Worm (Caenorhabditis elegans) whole organism, young adult: Measurements from ENCODE around the gene mrps-7.

ENCODE experiments used
- lag-1 ChIP-seq: fragments of 200-800 bp; sonication (Bioruptor generic); IDR thresholded peaks from 2 replicates; pipeline ENCODE4 v1.3.6; 2022; ENCODE audit warnings: missing genetic modification reagents, missing genetic modification characterization, missing compliant biosample characterization
- pha-4 ChIP-seq: fragments of 150-350 bp; sonication (generic microtip); optimal IDR thresholded peaks from 2 replicates; lab custom pipeline; 2014; ENCODE audit warnings: missing biosample characterization, missing genetic modification reagents, missing genetic modification characterization
- unc-62 ChIP-seq: fragments of 150-350 bp; optimal IDR thresholded peaks from 2 replicates; lab custom pipeline; 2014; ENCODE audit warnings: missing biosample characterization, missing genetic modification reagents, missing genetic modification characterization

DNA sequence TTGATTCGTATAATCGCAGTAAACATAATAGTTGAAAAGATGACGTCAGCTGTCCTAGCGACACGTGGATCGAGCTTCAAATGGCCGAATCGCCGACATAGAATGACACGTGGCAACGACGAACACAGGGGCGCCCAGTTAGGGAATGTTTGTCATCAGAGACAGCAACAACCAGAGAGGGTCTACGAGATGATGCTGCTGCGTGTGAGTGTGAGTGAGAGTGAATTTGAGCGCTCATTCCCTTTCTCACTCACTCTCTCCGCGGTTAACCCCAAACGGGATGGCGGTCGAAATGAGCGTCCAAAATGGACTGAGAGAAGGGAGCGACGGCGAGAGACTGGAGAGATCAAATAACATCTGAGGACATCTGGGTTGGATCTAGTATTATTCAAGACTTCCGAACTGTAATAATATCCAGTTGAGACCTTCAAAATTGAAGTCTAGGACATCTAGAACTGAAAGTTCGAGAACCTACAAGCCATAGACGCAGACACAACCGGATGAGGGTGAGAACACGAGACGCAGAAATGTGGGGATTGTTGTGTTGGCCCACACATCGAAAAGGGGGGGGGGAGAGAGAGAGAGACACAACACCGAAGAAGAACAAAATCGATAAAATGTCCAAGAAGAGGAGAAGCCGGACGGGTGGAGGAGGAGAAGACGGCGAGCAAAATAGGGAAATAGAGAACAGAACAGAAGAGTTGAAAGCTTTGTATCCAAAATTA lies 26.5 kb upstream of the mrps-7 start:
- TF ChIP-seq unc-62 (no peak), pha-4 (tag; lab: Kevin White, UChicago) (no peak), lag-1 (GFP tag; lab: Robert Waterston, UW) (no peak)
